Fruit fly (Drosophila melanogaster): ENCODE measurements around the gene Polr3I.

dm6 chrX:16909297-16909696 lies 24.9 kb downstream of the Polr3I start:
- TF ChIP-seq CTCF (optimal IDR thresholded peaks at IDR 0.05), result no peak
- TF ChIP-seq CG8478 (optimal IDR thresholded peaks at IDR 0.05), result no peak
